Worm (Caenorhabditis elegans) whole organism, L4 larva: ENCODE measurements around the gene abts-2.

Source experiments
- F10B5.3 ChIP-seq: sonication (generic microtip); optimal IDR thresholded peaks from 2 replicates; lab custom pipeline; 2016; ENCODE audit warnings: mild to moderate bottlenecking, missing genetic modification characterization, missing compliant biosample characterization
- F37D6.2 ChIP-seq: sonication (generic microtip); optimal IDR thresholded peaks from 2 replicates; lab custom pipeline; 2016; ENCODE audit warnings: mild to moderate bottlenecking, missing genetic modification characterization, missing compliant biosample characterization
- Y105C5A.15 ChIP-seq: fragments of 200-800 bp; sonication (Bioruptor generic); IDR thresholded peaks from 2 replicates; pipeline ENCODE4 v1.3.6; 2022; ENCODE audit warnings: missing genetic modification characterization, missing compliant biosample characterization
- Y5F2A.4 ChIP-seq: fragments of 200-800 bp; sonication (Bioruptor generic); optimal IDR thresholded peaks from 2 replicates; lab custom pipeline; 2018; ENCODE audit warnings: mild to moderate bottlenecking, missing genetic modification characterization, missing compliant biosample characterization
- Y75B8A.6 ChIP-seq: fragments of 200-800 bp; sonication (Bioruptor generic); IDR thresholded peaks from 2 replicates; pipeline ENCODE4 v1.3.6; 2022; ENCODE audit warnings: missing genetic modification reagents, missing genetic modification characterization, missing compliant biosample characterization
- aha-1 ChIP-seq: fragments of 150-350 bp; peaks from one replicate; lab custom pipeline; 2014; ENCODE audit warnings: missing biosample characterization, missing genetic modification characterization
- ceh-32 ChIP-seq: sonication (generic microtip); optimal IDR thresholded peaks from 2 replicates; lab custom pipeline; 2016; ENCODE audit warnings: mild to moderate bottlenecking, missing genetic modification characterization, missing compliant biosample characterization; ENCODE audit not compliant: poor library complexity
- daf-12 ChIP-seq: fragments of 150-350 bp; optimal IDR thresholded peaks from 2 replicates; lab custom pipeline; 2014; ENCODE audit warnings: missing biosample characterization, missing genetic modification reagents, missing genetic modification characterization
- daf-19 ChIP-seq: fragments of 200-800 bp; sonication (Bioruptor generic); conservative IDR thresholded peaks from 2 replicates; pipeline ENCODE4 v1.3.6; 2022; ENCODE audit warnings: missing genetic modification characterization, missing compliant biosample characterization
- dmd-6 ChIP-seq: fragments of 200-800 bp; sonication (Bioruptor generic); IDR thresholded peaks from 2 replicates; pipeline ENCODE4 v1.3.6; 2022; ENCODE audit warnings: missing genetic modification reagents, missing genetic modification characterization, missing compliant biosample characterization
- dmd-8 ChIP-seq: fragments of 200-800 bp; sonication (Bioruptor generic); IDR thresholded peaks from 2 replicates; pipeline ENCODE4 v1.3.6; 2022; ENCODE audit warnings: missing genetic modification characterization, missing compliant biosample characterization
- dmd-9 ChIP-seq: fragments of 200-800 bp; sonication (Bioruptor generic); IDR thresholded peaks from 2 replicates; pipeline ENCODE4 v1.3.6; 2022; ENCODE audit warnings: missing genetic modification reagents, missing genetic modification characterization, missing compliant biosample characterization
- dpl-1 ChIP-seq: fragments of 150-350 bp; optimal IDR thresholded peaks from 2 replicates; lab custom pipeline; 2014; ENCODE audit warnings: missing biosample characterization, missing genetic modification reagents, missing genetic modification characterization
- egl-27 ChIP-seq: sonication (generic microtip); optimal IDR thresholded peaks from 3 replicates; lab custom pipeline; 2017; ENCODE audit warnings: missing biosample characterization, missing genetic modification reagents, missing genetic modification characterization
- hif-1 ChIP-seq, 2 experiments: sonication (generic microtip); optimal IDR thresholded peaks; 2 replicates each; lab custom pipeline; 2016 to 2017; ENCODE audit warnings: missing compliant biosample characterization in 2 of 2, missing genetic modification characterization in 2 of 2, missing genetic modification reagents in 2 of 2, missing genotype in 2 of 2, mild to moderate bottlenecking in 1 of 2
- hlh-30 ChIP-seq: sonication (generic microtip); optimal IDR thresholded peaks from 2 replicates; lab custom pipeline; 2017; ENCODE audit warnings: antibody characterized with exemption, mild to moderate bottlenecking, missing genetic modification characterization, missing compliant biosample characterization; ENCODE audit not compliant: insufficient read depth
- jun-1 ChIP-seq: fragments of 150-350 bp; optimal IDR thresholded peaks from 2 replicates; lab custom pipeline; 2014; ENCODE audit warnings: missing biosample characterization, missing genetic modification reagents, missing genetic modification characterization
- lin-13 ChIP-seq: fragments of 150-350 bp; optimal IDR thresholded peaks from 2 replicates; lab custom pipeline; 2014; ENCODE audit warnings: missing biosample characterization, missing genetic modification reagents, missing genetic modification characterization
- lin-39 ChIP-seq: fragments of 150-350 bp; optimal IDR thresholded peaks from 2 replicates; lab custom pipeline; 2014; ENCODE audit warnings: missing biosample characterization, missing genetic modification reagents, missing genetic modification characterization
- lir-3 ChIP-seq: sonication (generic microtip); optimal IDR thresholded peaks from 2 replicates; lab custom pipeline; 2016; ENCODE audit warnings: mild to moderate bottlenecking, missing genetic modification characterization, missing compliant biosample characterization
- lsy-2 ChIP-seq, 2 experiments: fragments of 150-350 bp in 1 of 2; sonication (generic microtip) in 1 of 2; optimal IDR thresholded peaks; 2 replicates each; lab custom pipeline; 2014 to 2017; ENCODE audit warnings: missing biosample characterization in 2 of 2, missing genetic modification characterization in 2 of 2
- madf-9 ChIP-seq: fragments of 200-800 bp; sonication (Bioruptor generic); conservative IDR thresholded peaks from 2 replicates; pipeline ENCODE4 v1.3.6; 2022; ENCODE audit warnings: missing genetic modification reagents, missing genetic modification characterization, missing compliant biosample characterization
- mdl-1 ChIP-seq, 2 experiments: fragments of 150-350 bp in 1 of 2; sonication (generic microtip) in 1 of 2; optimal IDR thresholded peaks; 2 replicates each; lab custom pipeline; 2014 to 2017; ENCODE audit warnings: missing biosample characterization in 2 of 2, missing genetic modification characterization in 2 of 2
- mdt-29 ChIP-seq: fragments of 200-800 bp; sonication (Bioruptor generic); IDR thresholded peaks from 2 replicates; pipeline ENCODE4 v1.3.6; 2022; ENCODE audit warnings: missing genetic modification reagents, missing genetic modification characterization, missing compliant biosample characterization
- nhr-102 ChIP-seq: sonication (generic microtip); optimal IDR thresholded peaks from 2 replicates; lab custom pipeline; 2016; ENCODE audit warnings: mild to moderate bottlenecking, missing genetic modification characterization, moderate library complexity, missing compliant biosample characterization
- nhr-28 ChIP-seq: fragments of 150-350 bp; optimal IDR thresholded peaks from 2 replicates; lab custom pipeline; 2014; ENCODE audit warnings: missing biosample characterization, missing genetic modification characterization
- nhr-48 ChIP-seq: sonication (generic microtip); optimal IDR thresholded peaks from 2 replicates; lab custom pipeline; 2016; ENCODE audit warnings: mild to moderate bottlenecking, missing genetic modification characterization, missing compliant biosample characterization
- set-16 ChIP-seq: fragments of 200-800 bp; sonication (Bioruptor generic); IDR thresholded peaks from 2 replicates; pipeline ENCODE4 v1.3.6; 2022; ENCODE audit warnings: missing genetic modification reagents, missing genetic modification characterization, missing compliant biosample characterization
- snpc-1.2 ChIP-seq: fragments of 200-800 bp; sonication (Bioruptor generic); IDR thresholded peaks from 2 replicates; pipeline ENCODE4 v1.3.6; 2022; ENCODE audit warnings: missing genetic modification reagents, missing genetic modification characterization, missing compliant biosample characterization
- snpc-4 ChIP-seq: fragments of 150-350 bp; optimal IDR thresholded peaks from 2 replicates; lab custom pipeline; 2014; ENCODE audit warnings: missing biosample characterization, missing genetic modification characterization
- unc-62 ChIP-seq, 3 experiments: fragments of 150-350 bp in 1 of 3; sonication (generic microtip); optimal IDR thresholded peaks in 2 of 3; peaks in 1 of 3; 1 replicate in 1 of 3; 2 replicates in 2 of 3; lab custom pipeline; 2014 to 2017; ENCODE audit warnings: missing biosample characterization in 3 of 3, missing genetic modification characterization in 3 of 3, missing genetic modification reagents in 3 of 3, missing genotype in 1 of 3
- zfp-2 ChIP-seq: sonication (generic microtip); optimal IDR thresholded peaks from 2 replicates; lab custom pipeline; 2016; ENCODE audit warnings: mild to moderate bottlenecking, missing genetic modification characterization, missing compliant biosample characterization
- zfp-3 ChIP-seq: fragments of 200-800 bp; sonication (Bioruptor generic); conservative IDR thresholded peaks from 2 replicates; pipeline ENCODE4 v1.3.6; 2022; ENCODE audit warnings: missing genetic modification reagents, missing genetic modification characterization, missing compliant biosample characterization
- zip-2 ChIP-seq: fragments of 150-350 bp; optimal IDR thresholded peaks from 2 replicates; lab custom pipeline; 2014; ENCODE audit warnings: missing biosample characterization, missing genetic modification characterization

The abts-2 gene

DNA sequence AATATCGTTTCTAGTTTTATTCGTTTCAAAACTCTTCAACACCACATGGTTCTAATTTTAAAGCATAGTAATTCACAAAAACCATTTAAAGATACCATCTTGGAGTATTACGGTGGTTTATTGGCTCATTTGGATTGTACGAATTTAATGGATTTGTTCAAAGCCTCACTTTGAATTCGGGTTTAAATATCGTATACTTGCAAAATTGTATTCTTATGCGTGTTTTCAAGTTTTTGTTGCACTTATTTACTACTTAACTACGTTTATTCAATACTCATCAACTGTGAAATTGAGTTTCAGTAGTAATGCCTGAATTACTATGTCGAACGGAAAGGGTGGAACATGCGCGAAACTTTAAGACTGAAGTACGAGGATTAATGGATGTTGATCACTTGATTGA, at the start of gene abts-2:
TSS of gene abts-2 (plus strand) at position 301 of the 400 bp plus-strand sequence.
- no peak for TF ChIP-seq lsy-2 (tag; optimal IDR thresholded peaks at IDR 0.05; lab: Kevin White, UChicago)
- TF ChIP-seq hif-1 (tag; optimal IDR thresholded peaks at IDR 0.05; lab: Kevin White, UChicago), result no peak
- no peak for TF ChIP-seq zip-2 (tag; lab: Kevin White, UChicago)
- no peak for TF ChIP-seq nhr-102 (tag; lab: Kevin White, UChicago)
- no peak for TF ChIP-seq Y105C5A.15 (GFP tag; lab: Robert Waterston, UW)
- no peak for TF ChIP-seq lir-3
- TF ChIP-seq Y75B8A.6, result no peak
- no peak for TF ChIP-seq zfp-3 (GFP tag; lab: Robert Waterston, UW)
- TF ChIP-seq F37D6.2 (tag; lab: Kevin White, UChicago), result no peak
- TF ChIP-seq snpc-4 (tag; lab: Kevin White, UChicago), result no peak

DNA sequence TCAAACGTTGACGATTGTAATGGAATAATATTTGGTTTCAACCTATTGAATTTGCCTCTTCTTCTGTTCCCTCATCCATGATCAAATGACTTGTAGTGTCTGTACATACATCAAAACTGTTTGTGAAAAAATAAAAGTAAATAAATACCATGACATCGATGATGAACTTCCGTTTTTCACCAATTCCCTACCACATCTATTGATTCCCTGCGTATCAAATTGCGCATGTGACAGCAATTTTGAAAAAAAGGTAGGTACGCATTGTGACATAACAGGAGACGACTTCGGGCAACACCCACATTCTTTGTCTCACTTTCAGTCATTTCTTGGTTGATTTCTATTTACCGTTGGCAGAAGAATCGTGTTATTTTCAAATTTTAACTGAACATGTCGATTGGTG, 49.1 kb upstream of the abts-2 start, which contains the start of gene C35C5.9:
TSS of gene C35C5.9 (plus strand) at position 161 of the 400 bp plus-strand sequence.
- peak in 1 of 2 experiments; percentile 50 for TF ChIP-seq mdl-1 (tag; optimal IDR thresholded peaks at IDR 0.05; lab: Kevin White, UChicago)
- no peak for TF ChIP-seq lin-39 (tag; lab: Kevin White, UChicago)
- TF ChIP-seq hlh-30, result peak; percentile 67
- TF ChIP-seq dmd-6 (GFP tag; lab: Robert Waterston, UW), result 0 out of 2 replicates have a peak, but pooled peaks have one; percentile 13

DNA sequence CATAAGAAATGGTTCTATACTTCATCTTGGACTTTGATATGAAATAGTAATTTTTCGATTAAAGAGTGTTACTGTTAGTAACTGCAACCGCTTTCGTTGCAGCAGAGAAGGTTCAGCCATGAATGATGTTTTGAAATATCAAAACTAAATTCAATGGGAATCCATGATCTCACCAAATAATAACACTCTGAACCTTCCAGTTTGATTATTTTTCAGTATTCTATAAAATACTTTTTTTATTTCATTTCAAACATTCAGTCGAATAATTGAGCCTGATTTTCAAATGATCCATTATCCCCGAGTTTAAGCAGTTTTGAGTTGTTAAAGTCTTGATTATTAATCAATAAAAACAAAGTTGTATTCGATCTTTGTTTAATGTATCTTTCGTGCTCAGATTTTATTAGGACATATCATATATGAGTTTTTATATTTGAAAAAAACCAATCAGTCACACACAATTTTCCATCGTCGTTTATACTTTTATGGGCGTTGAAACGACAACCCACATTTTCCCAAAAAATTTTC, 48.2 kb upstream of the abts-2 start, which contains the start of gene gcp-2.2:
TSS of gene gcp-2.2 (plus strand) at position 475 of the 525 bp plus-strand sequence.
- TF ChIP-seq dmd-9 (GFP tag; lab: Robert Waterston, UW) (no peak), set-16 (no peak), dmd-8 (GFP tag; lab: Robert Waterston, UW) (no peak), jun-1 (no peak), madf-9 (GFP tag; lab: Robert Waterston, UW) (no peak), egl-27 (tag; lab: Kevin White, UChicago) (no peak), dpl-1 (GFP tag; lab: Kevin White, UChicago) (no peak), daf-19 (GFP tag; lab: Robert Waterston, UW) (no peak), F10B5.3 (no peak), ceh-32 (tag; lab: Kevin White, UChicago) (no peak), snpc-1.2 (GFP tag; lab: Robert Waterston, UW) (no peak), nhr-28 (tag; lab: Kevin White, UChicago) (no peak), Y5F2A.4 (GFP tag; lab: Kevin White, UChicago) (no peak), daf-12 (tag; lab: Kevin White, UChicago) (no peak), lin-13 (no peak), zfp-2 (no peak)

DNA sequence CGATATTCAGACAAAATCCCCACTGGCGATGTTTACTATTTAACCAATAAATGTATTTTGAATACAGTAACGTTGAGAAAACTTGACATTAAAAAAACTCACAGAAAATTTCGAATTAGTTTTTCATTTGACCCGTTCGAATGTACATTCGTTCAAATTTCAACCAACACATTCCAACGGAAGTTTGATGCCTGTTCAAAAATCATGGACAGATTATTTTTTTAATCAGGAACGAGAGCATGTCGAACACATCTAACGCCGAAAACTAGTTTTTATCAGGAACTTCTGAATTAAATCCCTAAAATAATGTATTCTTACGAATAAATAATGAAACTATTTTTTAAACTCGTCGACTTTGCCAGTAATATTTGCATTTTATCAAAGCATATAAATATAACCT, 43.8 kb upstream of the abts-2 start:
- TF ChIP-seq mdt-29 (GFP tag; lab: Robert Waterston, UW) (no peak), aha-1 (tag; lab: Kevin White, UChicago) (peak; percentile 90), lir-3 (no peak), mdl-1 (tag; optimal IDR thresholded peaks at IDR 0.05; lab: Kevin White, UChicago) (no peak), unc-62 (GFP tag; optimal IDR thresholded peaks at IDR 0.05 in 1 of 2; lab: Kevin White, UChicago) (no peak), unc-62 (tag; optimal IDR thresholded peaks at IDR 0.05; lab: Kevin White, UChicago) (no peak), Y5F2A.4 (GFP tag; lab: Kevin White, UChicago) (no peak), nhr-48 (no peak)
